Worm (Caenorhabditis elegans): ENCODE results near the gene B0035.21.

DNA sequence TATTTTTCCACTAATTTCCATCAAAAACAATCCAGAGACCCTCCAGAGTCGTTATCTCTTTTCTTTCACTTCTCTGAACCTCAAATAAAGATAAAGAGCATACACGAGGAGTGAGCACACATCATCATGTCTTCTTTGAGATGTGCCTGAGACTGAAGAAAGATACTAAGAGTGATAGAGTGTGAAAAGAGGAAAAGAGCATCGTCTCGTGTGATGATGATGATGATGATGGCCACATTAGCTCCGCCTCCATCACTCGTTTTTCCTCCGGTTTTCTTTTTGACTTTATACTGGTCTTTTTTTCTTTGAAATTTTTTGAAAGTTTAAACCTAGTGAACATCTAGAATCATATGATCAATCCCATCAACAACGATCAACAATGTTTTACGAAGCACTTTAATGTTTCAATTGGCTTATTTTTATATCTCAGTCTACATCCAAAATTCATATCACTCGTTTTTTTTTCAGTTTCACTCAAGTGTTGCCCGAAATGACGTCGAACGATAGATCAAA, 26.9 kb downstream of the B0035.21 start, which contains the start of gene T01G1.2:
- TF ChIP-seq lin-13 (GFP tag; optimal IDR thresholded peaks at IDR 0.05) (no peak), ama-1 (optimal IDR thresholded peaks at IDR 0.05) (no peak), nhr-76 (tag; optimal IDR thresholded peaks at IDR 0.05) (no peak), hmg-1.1 (GFP tag; IDR thresholded peaks at IDR 0.05) (no peak), nhr-237 (tag; optimal IDR thresholded peaks at IDR 0.05) (no peak), aly-2 (tag; optimal IDR thresholded peaks at IDR 0.05) (no peak), F37D6.2 (tag; optimal IDR thresholded peaks at IDR 0.05) (no peak)
